Worm (Caenorhabditis elegans) whole organism, L4 larva: ENCODE data around the gene dgn-1.

Experiments used
- jun-1 ChIP-seq: fragments of 150-350 bp; optimal IDR thresholded peaks from 2 replicates; lab custom pipeline; 2014; ENCODE audit warnings: missing biosample characterization, missing genetic modification reagents, missing genetic modification characterization
- nhr-237 ChIP-seq: sonication (generic microtip); optimal IDR thresholded peaks from 2 replicates; lab custom pipeline; 2017; ENCODE audit warnings: missing biosample characterization, missing genetic modification characterization
- nhr-28 ChIP-seq: fragments of 150-350 bp; optimal IDR thresholded peaks from 2 replicates; lab custom pipeline; 2014; ENCODE audit warnings: missing biosample characterization, missing genetic modification characterization
- nhr-6 ChIP-seq: fragments of 150-350 bp; optimal IDR thresholded peaks from 2 replicates; lab custom pipeline; 2014; ENCODE audit warnings: missing biosample characterization, missing genetic modification characterization

- no peak for TF ChIP-seq nhr-6
- no peak for TF ChIP-seq jun-1 (tag; lab: Kevin White, UChicago)
- TF ChIP-seq nhr-237 (tag; lab: Kevin White, UChicago): no peak
- no peak for TF ChIP-seq nhr-28
Observed at ce11 chrX:10976447-10977196, 47.8 kb upstream of the dgn-1 start.
